Fruit fly (Drosophila melanogaster): ENCODE measurements around the gene Pdp1.

DNA sequence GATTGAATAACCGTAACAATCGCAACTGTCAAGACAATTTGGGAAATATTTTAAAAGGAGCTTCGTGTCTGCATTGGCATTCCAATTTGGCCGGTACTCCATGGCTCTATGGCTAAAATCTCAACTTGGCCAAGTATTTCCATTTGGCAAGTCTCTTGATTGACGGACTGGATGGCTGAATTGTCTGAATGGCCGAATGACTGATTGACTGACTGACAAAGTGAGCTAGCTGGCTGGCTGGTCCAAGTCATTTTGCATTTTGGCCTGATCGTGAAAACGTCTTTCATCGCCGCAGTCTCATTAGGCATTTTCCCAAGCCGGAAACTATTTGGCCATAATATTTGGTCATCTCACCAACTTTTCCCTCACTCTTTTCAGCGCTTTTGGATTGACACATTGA is 7.3 kb upstream of the Pdp1 start:
- TF ChIP-seq CTCF (optimal IDR thresholded peaks at IDR 0.05) (no peak), CG8478 (optimal IDR thresholded peaks at IDR 0.05) (no peak)
